Worm (Caenorhabditis elegans) whole organism, young adult: Measurements from ENCODE around the gene nep-10.

Experiments used
- C06A6.2 ChIP-seq: fragments of 200-800 bp; sonication (Bioruptor generic); conservative IDR thresholded peaks from 2 replicates; pipeline ENCODE4 v1.3.6; 2022; ENCODE audit warnings: missing genetic modification characterization, missing compliant biosample characterization
- D2030.7 ChIP-seq: fragments of 200-800 bp; sonication (Bioruptor generic); IDR thresholded peaks from 2 replicates; pipeline ENCODE4 v1.3.6; 2022; ENCODE audit warnings: missing genetic modification reagents, missing genetic modification characterization, missing compliant biosample characterization
- F10E7.11 ChIP-seq: sonication (generic microtip); optimal IDR thresholded peaks from 2 replicates; lab custom pipeline; 2017; ENCODE audit warnings: mild to moderate bottlenecking, missing genetic modification characterization, moderate library complexity, missing compliant biosample characterization
- F23B12.7 ChIP-seq: sonication (generic microtip); optimal IDR thresholded peaks from 2 replicates; lab custom pipeline; 2017; ENCODE audit warnings: missing genetic modification characterization, mild to moderate bottlenecking, missing compliant biosample characterization, antibody characterized with exemption, moderate library complexity; ENCODE audit not compliant: insufficient read depth
- F33H1.4 ChIP-seq: fragments of 200-800 bp; sonication (Bioruptor generic); IDR thresholded peaks from 2 replicates; pipeline ENCODE4 v1.3.6; 2022; ENCODE audit warnings: missing genetic modification reagents, missing genetic modification characterization, missing compliant biosample characterization
- F55B11.4 ChIP-seq: sonication (generic microtip); optimal IDR thresholded peaks from 2 replicates; lab custom pipeline; 2016; ENCODE audit warnings: missing compliant biosample characterization, missing genetic modification characterization, borderline replicate concordance; ENCODE audit not compliant: insufficient read depth
- K12H6.12 ChIP-seq: fragments of 200-800 bp; sonication (Bioruptor generic); optimal IDR thresholded peaks from 2 replicates; lab custom pipeline; 2018; ENCODE audit warnings: mild to moderate bottlenecking, missing genetic modification characterization, missing compliant biosample characterization
- Y56A3A.18 ChIP-seq: fragments of 200-800 bp; sonication (Bioruptor generic); IDR thresholded peaks from 2 replicates; pipeline ENCODE4 v1.3.6; 2022; ENCODE audit warnings: missing genetic modification reagents, missing genetic modification characterization, missing compliant biosample characterization
- Y67H2A.10 ChIP-seq: fragments of 200-800 bp; sonication (Bioruptor generic); conservative IDR thresholded peaks from 2 replicates; pipeline ENCODE4 v1.3.6; 2022; ENCODE audit warnings: missing genetic modification reagents, missing genetic modification characterization, missing compliant biosample characterization
- bed-2 ChIP-seq: fragments of 200-800 bp; sonication (Bioruptor generic); IDR thresholded peaks from 2 replicates; pipeline ENCODE4 v1.3.6; 2022; ENCODE audit warnings: missing genetic modification reagents, missing genetic modification characterization, missing compliant biosample characterization
- cebp-2 ChIP-seq: fragments of 200-800 bp; sonication (Bioruptor generic); IDR thresholded peaks from 2 replicates; pipeline ENCODE4 v1.3.6; 2022; ENCODE audit warnings: missing genetic modification characterization, missing compliant biosample characterization
- ceh-91 ChIP-seq: fragments of 200-800 bp; sonication (Bioruptor generic); IDR thresholded peaks from 2 replicates; pipeline ENCODE4 v1.3.6; 2022; ENCODE audit warnings: missing genetic modification reagents, missing genetic modification characterization, missing compliant biosample characterization
- die-1 ChIP-seq: sonication (generic microtip); optimal IDR thresholded peaks from 2 replicates; lab custom pipeline; 2016; ENCODE audit warnings: missing genotype, mild to moderate bottlenecking, missing genetic modification characterization, missing compliant biosample characterization
- dox-1 ChIP-seq: fragments of 200-800 bp; sonication (Bioruptor generic); IDR thresholded peaks from 2 replicates; pipeline ENCODE4 v1.3.6; 2022; ENCODE audit warnings: missing genetic modification reagents, missing genetic modification characterization, missing compliant biosample characterization
- egl-18 ChIP-seq: fragments of 200-800 bp; sonication (Bioruptor generic); IDR thresholded peaks from 2 replicates; pipeline ENCODE4 v1.3.6; 2022; ENCODE audit warnings: missing genetic modification reagents, missing genetic modification characterization, missing compliant biosample characterization
- egl-44 ChIP-seq: fragments of 200-800 bp; sonication (Bioruptor generic); IDR thresholded peaks from 2 replicates; pipeline ENCODE4 v1.3.6; 2022; ENCODE audit warnings: missing genetic modification reagents, missing genetic modification characterization, missing compliant biosample characterization
- fkh-3 ChIP-seq: sonication (generic microtip); optimal IDR thresholded peaks from 2 replicates; lab custom pipeline; 2016; ENCODE audit warnings: mild to moderate bottlenecking, missing genetic modification characterization, missing compliant biosample characterization
- hrde-1 ChIP-seq: sonication (generic microtip); optimal IDR thresholded peaks from 2 replicates; lab custom pipeline; 2016; ENCODE audit warnings: missing genetic modification characterization, mild to moderate bottlenecking, missing compliant biosample characterization, moderate library complexity, missing genotype, missing genetic modification reagents, borderline replicate concordance
- hsf-1 ChIP-seq: fragments of 200-800 bp; sonication (Bioruptor generic); IDR thresholded peaks from 2 replicates; pipeline ENCODE4 v1.3.6; 2022; ENCODE audit warnings: missing genetic modification reagents, missing genetic modification characterization, missing compliant biosample characterization
- lin-40 ChIP-seq: sonication (generic microtip); optimal IDR thresholded peaks from 2 replicates; lab custom pipeline; 2016; ENCODE audit warnings: missing genetic modification characterization, mild to moderate bottlenecking, missing compliant biosample characterization, missing genotype, missing genetic modification reagents
- lin-54 ChIP-seq: fragments of 200-800 bp; sonication (Bioruptor generic); optimal IDR thresholded peaks from 2 replicates; lab custom pipeline; 2018; ENCODE audit warnings: mild to moderate bottlenecking, missing genetic modification characterization, missing compliant biosample characterization
- lsl-1 ChIP-seq: fragments of 200-800 bp; sonication (Bioruptor generic); optimal IDR thresholded peaks from 2 replicates; lab custom pipeline; 2018; ENCODE audit warnings: mild to moderate bottlenecking, missing genetic modification characterization, moderate library complexity, missing compliant biosample characterization
- madf-3 ChIP-seq: fragments of 200-800 bp; sonication (Bioruptor generic); IDR thresholded peaks from 2 replicates; pipeline ENCODE4 v1.3.6; 2022; ENCODE audit warnings: missing genetic modification reagents, missing genetic modification characterization, missing compliant biosample characterization
- madf-6 ChIP-seq: fragments of 200-800 bp; sonication (Bioruptor generic); IDR thresholded peaks from 2 replicates; pipeline ENCODE4 v1.3.6; 2022; ENCODE audit warnings: missing genetic modification reagents, missing genetic modification characterization, missing compliant biosample characterization
- madf-8 ChIP-seq: fragments of 200-800 bp; sonication (Bioruptor generic); conservative IDR thresholded peaks from 2 replicates; pipeline ENCODE4 v1.3.6; 2022; ENCODE audit warnings: missing genetic modification reagents, missing genetic modification characterization, missing compliant biosample characterization
- nfya-2 ChIP-seq: fragments of 200-800 bp; sonication (Bioruptor generic); IDR thresholded peaks from 2 replicates; pipeline ENCODE4 v1.3.6; 2022; ENCODE audit warnings: missing genetic modification reagents, missing genetic modification characterization, missing compliant biosample characterization
- pbrm-1 ChIP-seq: fragments of 200-800 bp; sonication (Bioruptor generic); IDR thresholded peaks from 2 replicates; pipeline ENCODE4 v1.3.6; 2022; ENCODE audit warnings: missing genetic modification reagents, missing genetic modification characterization, missing compliant biosample characterization
- sptf-2 ChIP-seq: fragments of 200-800 bp; sonication (Bioruptor generic); optimal IDR thresholded peaks from 2 replicates; lab custom pipeline; 2018; ENCODE audit warnings: mild to moderate bottlenecking, missing genetic modification characterization, missing compliant biosample characterization
- ztf-3 ChIP-seq: fragments of 200-800 bp; sonication (Bioruptor generic); optimal IDR thresholded peaks from 2 replicates; lab custom pipeline; 2018; ENCODE audit warnings: mild to moderate bottlenecking, missing genetic modification characterization, missing compliant biosample characterization

nep-10 gene

ce11 chrII:3365569-3365968 lies 37.2 kb downstream of the nep-10 start:
- TF ChIP-seq cebp-2 (GFP tag; lab: Robert Waterston, UW) (0 out of 2 replicates have a peak, but pooled peaks have one; percentile 42), F33H1.4 (GFP tag; lab: Robert Waterston, UW) (peak; percentile 45), pbrm-1 (GFP tag; lab: Robert Waterston, UW) (0 out of 2 replicates have a peak, but pooled peaks have one; percentile 44), dox-1 (GFP tag; lab: Robert Waterston, UW) (peak; percentile 69), hsf-1 (GFP tag; lab: Robert Waterston, UW) (peak; percentile 96), madf-6 (GFP tag; lab: Robert Waterston, UW) (0 out of 2 replicates have a peak, but pooled peaks have one; percentile 20)

ce11 chrII:3358834-3359233 lies 43.9 kb downstream of the nep-10 start, which contains the start of the genes lido-14 and bath-27:
Gene lido-14, plus strand, starts transcription at chrII:3359134.
Gene bath-27, plus strand, starts transcription at chrII:3359139.
- TF ChIP-seq die-1 (tag; lab: Kevin White, UChicago) (no peak), F55B11.4 (tag; lab: Kevin White, UChicago) (no peak), sptf-2 (GFP tag; lab: Kevin White, UChicago) (no peak)

ce11 chrII:3349820-3350291 lies 52.9 kb downstream of the nep-10 start, which contains the start of gene F14D2.8:
Gene F14D2.8, minus strand, starts transcription at chrII:3349870.
- TF ChIP-seq bed-2 (GFP tag; lab: Robert Waterston, UW) = no peak
- TF ChIP-seq egl-18 (GFP tag; lab: Robert Waterston, UW) = no peak
- TF ChIP-seq lsl-1 = peak; percentile 86
- no peak for TF ChIP-seq ztf-3 (GFP tag; lab: Kevin White, UChicago)
- TF ChIP-seq nfya-2 (GFP tag; lab: Robert Waterston, UW) = no peak
- TF ChIP-seq Y67H2A.10 (GFP tag; lab: Robert Waterston, UW) = no peak
- no peak for TF ChIP-seq K12H6.12
- no peak for TF ChIP-seq F23B12.7 (tag; lab: Kevin White, UChicago)
- TF ChIP-seq egl-44 = no peak
- no peak for TF ChIP-seq hrde-1
- TF ChIP-seq cebp-2 (GFP tag; lab: Robert Waterston, UW) = no peak
- TF ChIP-seq ceh-91 (GFP tag; lab: Robert Waterston, UW) = no peak
- no peak for TF ChIP-seq lin-54 (GFP tag; lab: Kevin White, UChicago)
- 0 out of 2 replicates have a peak, but pooled peaks have one; percentile 6 for TF ChIP-seq madf-8 (GFP tag; lab: Robert Waterston, UW)
- peak; percentile 25; the same call in 1 of the 2 replicates for TF ChIP-seq D2030.7 (GFP tag; lab: Robert Waterston, UW)
- peak; percentile 68 for TF ChIP-seq madf-6 (GFP tag; lab: Robert Waterston, UW)
- TF ChIP-seq lin-40 (tag; lab: Kevin White, UChicago) = no peak
- no peak for TF ChIP-seq fkh-3
- no peak for TF ChIP-seq Y56A3A.18
- no peak for TF ChIP-seq F10E7.11 (tag; lab: Kevin White, UChicago)
- TF ChIP-seq madf-3 (GFP tag; lab: Robert Waterston, UW) = no peak
- no peak for TF ChIP-seq C06A6.2
